Worm (Caenorhabditis elegans) whole organism, young adult: Measurements from ENCODE around the gene srd-27.

ENCODE experiments used
- F33H1.4 ChIP-seq: fragments of 200-800 bp; sonication (Bioruptor generic); IDR thresholded peaks from 2 replicates; pipeline ENCODE4 v1.3.6; 2022; ENCODE audit warnings: missing genetic modification reagents, missing genetic modification characterization, missing compliant biosample characterization
- ama-1 ChIP-seq, 3 experiments: fragments of 150-350 bp in 1 of 3; sonication (generic microtip) in 2 of 3; optimal IDR thresholded peaks; 2 replicates each; lab custom pipeline; 2014 to 2018; ENCODE audit warnings: missing biosample characterization in 2 of 3, missing genetic modification characterization in 2 of 3, missing genetic modification reagents in 2 of 3
- ceh-79 ChIP-seq: sonication (generic microtip); optimal IDR thresholded peaks from 2 replicates; lab custom pipeline; 2017; ENCODE audit warnings: mild to moderate bottlenecking, missing genetic modification characterization, missing compliant biosample characterization
- egl-44 ChIP-seq: fragments of 200-800 bp; sonication (Bioruptor generic); IDR thresholded peaks from 2 replicates; pipeline ENCODE4 v1.3.6; 2022; ENCODE audit warnings: missing genetic modification reagents, missing genetic modification characterization, missing compliant biosample characterization
- rpc-1 ChIP-seq, 2 experiments: fragments of 150-350 bp in 1 of 2; sonication (generic microtip) in 1 of 2; optimal IDR thresholded peaks; 2 replicates each; lab custom pipeline; 2014 to 2018; ENCODE audit warnings: missing biosample characterization in 1 of 2, missing genetic modification characterization in 1 of 2, missing genetic modification reagents in 1 of 2, missing genotype in 1 of 2
- sea-2 ChIP-seq: fragments of 200-800 bp; sonication (Bioruptor generic); IDR thresholded peaks from 2 replicates; pipeline ENCODE4 v1.3.6; 2022; ENCODE audit warnings: missing genetic modification characterization, missing compliant biosample characterization
- snpc-3.4 ChIP-seq: sonication (generic microtip); optimal IDR thresholded peaks from 2 replicates; lab custom pipeline; 2017; ENCODE audit warnings: missing genetic modification characterization, mild to moderate bottlenecking, missing compliant biosample characterization, antibody characterized with exemption, moderate library complexity, missing genotype, missing genetic modification reagents
- unc-62 ChIP-seq: fragments of 150-350 bp; optimal IDR thresholded peaks from 2 replicates; lab custom pipeline; 2014; ENCODE audit warnings: missing biosample characterization, missing genetic modification reagents, missing genetic modification characterization

ce11 chrV:15810446-15810845 is 7.3 kb downstream of the srd-27 start, which contains the start of gene F54B8.1:
- TF ChIP-seq rpc-1 (optimal IDR thresholded peaks at IDR 0.05; lab: Kevin White, UChicago) (no peak), rpc-1 (tag; optimal IDR thresholded peaks at IDR 0.05; lab: Kevin White, UChicago) (no peak), sea-2 (GFP tag; lab: Robert Waterston, UW) (no peak), egl-44 (GFP tag; lab: Robert Waterston, UW) (no peak), ceh-79 (tag; lab: Kevin White, UChicago) (no peak), F33H1.4 (GFP tag; lab: Robert Waterston, UW) (no peak), snpc-3.4 (no peak), unc-62 (GFP tag; lab: Kevin White, UChicago) (no peak), ama-1 (optimal IDR thresholded peaks at IDR 0.05; lab: Kevin White, UChicago) (no peak), ama-1 (GFP tag; optimal IDR thresholded peaks at IDR 0.05; lab: Kevin White, UChicago) (no peak)
